Worm (Caenorhabditis elegans): Measurements from ENCODE around the gene ptr-25.

DNA sequence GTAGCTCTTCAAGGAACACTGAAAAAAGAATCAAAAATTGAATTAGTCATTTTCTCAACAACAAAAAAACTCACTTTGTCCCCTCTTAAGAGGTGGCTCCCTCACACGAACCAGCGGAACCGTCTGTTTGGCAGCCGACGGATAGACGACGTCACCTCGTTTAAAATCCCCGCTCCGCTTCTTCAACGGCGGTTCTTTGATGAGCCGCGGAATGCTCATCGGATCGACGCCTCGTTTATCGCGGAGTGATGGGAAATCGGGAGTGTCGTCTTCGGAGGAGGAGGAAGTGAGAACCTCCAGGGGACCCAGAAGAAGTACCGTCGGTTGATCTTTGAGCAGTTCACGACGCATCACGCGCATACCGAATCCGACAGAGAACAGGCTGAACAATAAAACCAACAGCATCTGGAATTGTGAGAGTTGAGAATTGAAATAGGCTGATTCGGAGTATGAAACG lies 50.9 kb downstream of the ptr-25 start, which contains the start of gene nlp-68:
- no peak for TF ChIP-seq lin-39 (tag; optimal IDR thresholded peaks at IDR 0.05)
- TF ChIP-seq nhr-12 (tag; optimal IDR thresholded peaks at IDR 0.05) = no peak
- no peak for TF ChIP-seq elt-3 (tag; optimal IDR thresholded peaks at IDR 0.05)
- TF ChIP-seq nhr-21 (tag; optimal IDR thresholded peaks at IDR 0.05) = no peak
- TF ChIP-seq lsy-2 (tag; optimal IDR thresholded peaks at IDR 0.05) = no peak
- TF ChIP-seq nhr-10 (tag; optimal IDR thresholded peaks at IDR 0.05) = no peak

All from whole organism, L2 larva.